Worm (Caenorhabditis elegans): ENCODE measurements around the gene aakg-1.

- TF ChIP-seq efl-1 (optimal IDR thresholded peaks at IDR 0.05) (no peak), efl-1 (GFP tag; optimal IDR thresholded peaks at IDR 0.05 in 1 of 2) (no peak), nhr-90 (tag; optimal IDR thresholded peaks at IDR 0.05; ENCODE audit: poor library complexity) (no peak), ceh-63 (GFP tag; optimal IDR thresholded peaks at IDR 0.05) (no peak), lin-39 (tag; optimal IDR thresholded peaks at IDR 0.05) (no peak), ztf-11 (tag; optimal IDR thresholded peaks at IDR 0.05) (no peak), nhr-77 (tag; optimal IDR thresholded peaks at IDR 0.05) (no peak), nhr-71 (tag; optimal IDR thresholded peaks at IDR 0.05) (no peak), nhr-76 (tag; optimal IDR thresholded peaks at IDR 0.05) (no peak), lsy-2 (tag; optimal IDR thresholded peaks at IDR 0.05) (peak; percentile 14 to 34), fkh-8 (tag; optimal IDR thresholded peaks at IDR 0.05) (no peak), elt-3 (tag; optimal IDR thresholded peaks at IDR 0.05) (no peak), lin-14 (GFP tag; optimal IDR thresholded peaks at IDR 0.05) (peak; percentile 47)
These were observed at the start of gene aakg-1 for ce11 chrIII:12575350-12576292.

All from whole organism, L1 larva.